Fruit fly (Drosophila melanogaster) whole organism, embryonic: Measurements from ENCODE around the gene run.

ENCODE experiments used
- Ada2b ChIP-seq: fragments of 200-800 bp; sonication (Bioruptor generic); IDR thresholded peaks from 2 replicates; pipeline ENCODE4 v1.3.6; 2022; ENCODE audit warnings: missing biosample characterization, missing genetic modification characterization
- CG10959 ChIP-seq: fragments of 200-800 bp; sonication (Bioruptor generic); IDR thresholded peaks from 2 replicates; pipeline ENCODE4 v1.3.6; 2022; ENCODE audit warnings: missing biosample characterization, missing genetic modification characterization
- CG11696 ChIP-seq: fragments of 200-800 bp; sonication (Bioruptor generic); IDR thresholded peaks from 2 replicates; pipeline ENCODE4 v1.3.6; 2022; ENCODE audit warnings: missing biosample characterization, missing genetic modification characterization
- CG1233 ChIP-seq: fragments of 200-800 bp; sonication (Bioruptor generic); optimal IDR thresholded peaks from 4 replicates; lab custom pipeline; 2018; ENCODE audit warnings: missing biosample characterization, mild to moderate bottlenecking, missing genetic modification characterization
- CG13775 ChIP-seq: fragments of 200-800 bp; sonication (Bioruptor generic); optimal IDR thresholded peaks from 3 replicates; lab custom pipeline; 2017; ENCODE audit warnings: missing biosample characterization, mild to moderate bottlenecking, missing genetic modification characterization
- CG17186 ChIP-seq: fragments of 200-800 bp; sonication (Bioruptor generic); optimal IDR thresholded peaks from 3 replicates; lab custom pipeline; 2017; ENCODE audit warnings: missing biosample characterization, missing genetic modification reagents, missing genetic modification characterization
- CG17568 ChIP-seq: fragments of 200-800 bp; sonication (Bioruptor generic); optimal IDR thresholded peaks from 2 replicates; lab custom pipeline; 2018; ENCODE audit warnings: missing biosample characterization, mild to moderate bottlenecking, missing genetic modification characterization, moderate library complexity
- CG2116 ChIP-seq: fragments of 200-800 bp; sonication (Bioruptor generic); optimal IDR thresholded peaks from 3 replicates; lab custom pipeline; 2018; ENCODE audit warnings: missing biosample characterization, mild to moderate bottlenecking, missing genetic modification characterization
- CG2120 ChIP-seq: fragments of 200-800 bp; sonication (Bioruptor generic); optimal IDR thresholded peaks from 3 replicates; lab custom pipeline; 2016; ENCODE audit warnings: missing biosample characterization, missing genetic modification characterization
- CG30020 ChIP-seq: fragments of 200-800 bp; optimal IDR thresholded peaks from 2 replicates; lab custom pipeline; 2019; ENCODE audit warnings: missing biosample characterization, mild to moderate bottlenecking, missing genetic modification characterization, moderate library complexity
- CG3163 ChIP-seq: fragments of 200-800 bp; sonication (Bioruptor generic); optimal IDR thresholded peaks from 3 replicates; lab custom pipeline; 2016; ENCODE audit warnings: missing biosample characterization, missing genetic modification characterization
- CG33557 ChIP-seq: fragments of 200-800 bp; sonication (Bioruptor generic); optimal IDR thresholded peaks from 2 replicates; lab custom pipeline; 2019; ENCODE audit warnings: missing biosample characterization, mild to moderate bottlenecking, missing genetic modification characterization, moderate library complexity
- CG3995 ChIP-seq: fragments of 200-800 bp; sonication (Bioruptor generic); optimal IDR thresholded peaks from 3 replicates; lab custom pipeline; 2016; ENCODE audit warnings: missing biosample characterization, missing genetic modification characterization
- CG6175 ChIP-seq: fragments of 200-800 bp; sonication (Bioruptor generic); IDR thresholded peaks from 3 replicates; pipeline ENCODE4 v1.3.6; 2022; ENCODE audit warnings: missing biosample characterization, missing genetic modification characterization
- CG6272 ChIP-seq: fragments of 200-800 bp; sonication (Bioruptor generic); IDR thresholded peaks from 2 replicates; pipeline ENCODE4 v1.3.6; 2022; ENCODE audit warnings: missing biosample characterization, missing genetic modification characterization
- CG7786 ChIP-seq: fragments of 200-800 bp; sonication (Bioruptor generic); optimal IDR thresholded peaks from 2 replicates; lab custom pipeline; 2016; ENCODE audit warnings: missing biosample characterization, missing genetic modification characterization
- CG7928 ChIP-seq: fragments of 200-800 bp; sonication (Bioruptor generic); optimal IDR thresholded peaks from 2 replicates; lab custom pipeline; 2017; ENCODE audit warnings: missing biosample characterization, mild to moderate bottlenecking, missing genetic modification characterization
- CG8290 ChIP-seq, 3 experiments: fragments of 200-800 bp; sonication (Bioruptor generic); optimal IDR thresholded peaks; 2 replicates each; lab custom pipeline; 2016 to 2019; ENCODE audit warnings: missing biosample characterization in 3 of 3, missing genetic modification characterization in 3 of 3, mild to moderate bottlenecking in 2 of 3, moderate library complexity in 1 of 3
- CG8944 ChIP-seq: fragments of 200-800 bp; sonication (Bioruptor generic); optimal IDR thresholded peaks from 3 replicates; lab custom pipeline; 2016; ENCODE audit warnings: missing biosample characterization, missing genetic modification characterization
- CG9876 ChIP-seq: fragments of 200-800 bp; sonication (Bioruptor generic); optimal IDR thresholded peaks from 2 replicates; lab custom pipeline; 2016; ENCODE audit warnings: missing biosample characterization, missing genetic modification characterization
- D ChIP-seq, 2 experiments: fragments of 200-800 bp in 1 of 2; fragments of >200 bp in 1 of 2; sonication (Bioruptor generic) in 1 of 2; optimal IDR thresholded peaks; 2 replicates in 1 of 2; 3 replicates in 1 of 2; lab custom pipeline; 2017; ENCODE audit warnings: mild to moderate bottlenecking in 1 of 2, missing biosample characterization in 1 of 2, missing genetic modification characterization in 1 of 2, missing genetic modification reagents in 1 of 2
- Dll ChIP-seq: fragments of 200-800 bp; sonication (Bioruptor generic); IDR thresholded peaks from 4 replicates; pipeline ENCODE4 v1.3.6; 2022; ENCODE audit warnings: missing biosample characterization, missing genetic modification characterization; ENCODE audit not compliant: partially characterized antibody
- ERR ChIP-seq: fragments of 200-800 bp; sonication (Bioruptor generic); optimal IDR thresholded peaks from 2 replicates; lab custom pipeline; 2016; ENCODE audit warnings: missing biosample characterization, missing genetic modification characterization
- Gsc ChIP-seq: fragments of 200-800 bp; sonication (Bioruptor generic); IDR thresholded peaks from 2 replicates; pipeline ENCODE4 v1.3.6; 2022; ENCODE audit warnings: missing biosample characterization, missing genetic modification characterization
- NC2α ChIP-seq: fragments of 200-800 bp; sonication (Bioruptor generic); optimal IDR thresholded peaks from 2 replicates; lab custom pipeline; 2016; ENCODE audit warnings: missing biosample characterization, missing genetic modification characterization
- Sry-δ ChIP-seq: fragments of 200-800 bp; sonication (Bioruptor generic); optimal IDR thresholded peaks from 2 replicates; lab custom pipeline; 2016; ENCODE audit warnings: missing biosample characterization, missing genetic modification characterization
- Stat92E ChIP-seq, 3 experiments: fragments of >200 bp in 2 of 3; fragments of 200-800 bp in 1 of 3; sonication (Bioruptor generic) in 1 of 3; optimal IDR thresholded peaks; 2 replicates each; lab custom pipeline; 2017 to 2019; ENCODE audit warnings: missing biosample characterization in 3 of 3, missing genetic modification characterization in 3 of 3, mild to moderate bottlenecking in 1 of 3, moderate library complexity in 1 of 3
- TFAM ChIP-seq: fragments of 200-800 bp; sonication (Bioruptor generic); optimal IDR thresholded peaks from 2 replicates; lab custom pipeline; 2017; ENCODE audit warnings: missing biosample characterization, missing genetic modification characterization, inconsistent platforms
- Tbp ChIP-seq: fragments of >200 bp; optimal IDR thresholded peaks from 2 replicates; lab custom pipeline; 2018; ENCODE audit warnings: missing biosample characterization, missing genetic modification characterization
- bcd ChIP-seq: fragments of 200-800 bp; sonication (Bioruptor generic); optimal IDR thresholded peaks from 2 replicates; lab custom pipeline; 2017; ENCODE audit warnings: missing biosample characterization, mild to moderate bottlenecking, missing genetic modification characterization
- bsh ChIP-seq, 2 experiments: fragments of 200-800 bp; sonication (Bioruptor generic); optimal IDR thresholded peaks; 2 replicates each; lab custom pipeline; 2017 to 2018; ENCODE audit warnings: mild to moderate bottlenecking in 2 of 2, missing biosample characterization in 2 of 2, missing genetic modification characterization in 2 of 2, moderate library complexity in 1 of 2
- btn ChIP-seq: fragments of 200-800 bp; sonication (Bioruptor generic); optimal IDR thresholded peaks from 2 replicates; lab custom pipeline; 2016; ENCODE audit warnings: missing biosample characterization, missing genetic modification characterization
- cato ChIP-seq: fragments of 200-800 bp; sonication (Bioruptor generic); optimal IDR thresholded peaks from 2 replicates; lab custom pipeline; 2016; ENCODE audit warnings: missing biosample characterization, missing genetic modification characterization, borderline replicate concordance
- corto ChIP-seq: fragments of 200-800 bp; sonication (Bioruptor generic); optimal IDR thresholded peaks from 2 replicates; lab custom pipeline; 2016; ENCODE audit warnings: missing biosample characterization, mild to moderate bottlenecking, missing genetic modification characterization, moderate library complexity
- da ChIP-seq: fragments of 200-800 bp; sonication (Bioruptor generic); optimal IDR thresholded peaks from 2 replicates; lab custom pipeline; 2016; ENCODE audit warnings: missing biosample characterization, missing genetic modification characterization
- en ChIP-seq: fragments of 200-800 bp; sonication (Bioruptor generic); optimal IDR thresholded peaks from 2 replicates; lab custom pipeline; 2016; ENCODE audit warnings: missing biosample characterization, missing genetic modification characterization
- gt ChIP-seq: fragments of 200-800 bp; sonication (Bioruptor generic); IDR thresholded peaks from 2 replicates; pipeline ENCODE4 v1.3.6; 2022; ENCODE audit warnings: missing biosample characterization, missing genetic modification characterization
- mam ChIP-seq: fragments of 200-800 bp; sonication (Bioruptor generic); optimal IDR thresholded peaks from 3 replicates; lab custom pipeline; 2016; ENCODE audit warnings: missing biosample characterization, missing genetic modification characterization
- nmo ChIP-seq: fragments of 200-800 bp; sonication (Bioruptor generic); optimal IDR thresholded peaks from 2 replicates; lab custom pipeline; 2018; ENCODE audit warnings: missing biosample characterization, mild to moderate bottlenecking, missing genetic modification characterization, moderate library complexity
- pan ChIP-seq, 4 experiments: fragments of >200 bp in 3 of 4; fragments of 200-800 bp in 1 of 4; sonication (Bioruptor generic) in 1 of 4; optimal IDR thresholded peaks in 3 of 4; IDR thresholded peaks in 1 of 4; 2 replicates each; pipeline versions ENCODE4 v1.3.6 to Lab custom; 2017 to 2022; ENCODE audit warnings: missing biosample characterization in 2 of 4, missing genetic modification characterization in 2 of 4, mixed read lengths in 1 of 4
- pho ChIP-seq: fragments of 200-800 bp; sonication (Bioruptor generic); optimal IDR thresholded peaks from 2 replicates; lab custom pipeline; 2016; ENCODE audit warnings: missing biosample characterization, missing genetic modification characterization
- sens ChIP-seq: fragments of 200-800 bp; sonication (Bioruptor generic); peaks from one replicate; lab custom pipeline; 2016; ENCODE audit warnings: missing biosample characterization, missing genetic modification characterization
- slp2 ChIP-seq: fragments of 200-800 bp; sonication (Bioruptor generic); optimal IDR thresholded peaks from 2 replicates; lab custom pipeline; 2016; ENCODE audit warnings: missing biosample characterization, missing genetic modification characterization
- stwl ChIP-seq: fragments of 200-800 bp; sonication (Bioruptor generic); optimal IDR thresholded peaks from 3 replicates; lab custom pipeline; 2018; ENCODE audit warnings: missing biosample characterization, mild to moderate bottlenecking, missing genetic modification characterization, moderate library complexity
- tap ChIP-seq: fragments of 200-800 bp; optimal IDR thresholded peaks from 3 replicates; lab custom pipeline; 2019; ENCODE audit warnings: missing biosample characterization, mild to moderate bottlenecking, missing genetic modification characterization, moderate library complexity
- tin ChIP-seq: fragments of 200-800 bp; sonication (Bioruptor generic); optimal IDR thresholded peaks from 3 replicates; lab custom pipeline; 2016; ENCODE audit warnings: missing biosample characterization, missing genetic modification characterization
- unc-4 ChIP-seq: fragments of 200-800 bp; sonication (Bioruptor generic); IDR thresholded peaks from 2 replicates; pipeline ENCODE4 v1.3.6; 2022; ENCODE audit warnings: missing biosample characterization, missing genetic modification characterization; ENCODE audit not compliant: partially characterized antibody
- wdn ChIP-seq: fragments of 200-800 bp; sonication (Bioruptor generic); IDR thresholded peaks from 2 replicates; pipeline ENCODE4 v1.3.6; 2022; ENCODE audit warnings: missing biosample characterization, missing genetic modification characterization
- zen ChIP-seq: fragments of 200-800 bp; sonication (Bioruptor generic); optimal IDR thresholded peaks from 3 replicates; lab custom pipeline; 2018; ENCODE audit warnings: missing biosample characterization, mild to moderate bottlenecking, missing genetic modification characterization, moderate library complexity

Gene run

DNA sequence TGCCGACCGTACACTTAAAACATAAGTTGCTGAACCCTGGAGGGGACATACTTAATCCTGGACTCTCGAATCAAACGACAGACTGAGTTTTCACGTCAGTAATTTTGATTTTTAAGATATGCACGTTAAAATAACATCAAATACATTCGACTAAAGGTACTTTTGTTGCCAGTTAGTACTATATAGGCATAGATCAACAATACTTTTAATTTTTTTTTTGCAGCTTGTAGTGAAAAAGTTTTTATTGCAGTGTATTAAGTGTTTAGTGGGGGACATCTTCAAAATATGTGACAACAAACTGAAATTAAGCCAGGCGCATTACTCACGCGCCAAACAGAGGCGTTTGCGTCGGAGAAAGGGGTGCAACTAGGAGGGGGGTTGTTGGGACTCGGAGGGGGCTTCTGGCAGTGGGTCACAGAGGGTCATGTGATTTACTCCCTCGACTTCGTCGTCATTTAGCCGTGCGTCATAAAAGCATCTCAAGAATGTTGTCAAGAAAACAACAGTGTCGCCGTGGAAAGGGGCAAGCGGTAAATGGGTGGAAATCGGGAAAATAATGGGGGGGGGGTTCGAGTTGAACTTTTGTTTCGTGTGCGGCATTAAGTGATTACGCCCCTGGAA is 31.4 kb downstream of the run start (continued):
- no peak for TF ChIP-seq NC2α (GFP tag; lab: Kevin White, UChicago)
- no peak for TF ChIP-seq CG6175 (GFP tag; lab: Robert Waterston, UW)
- TF ChIP-seq gt = no peak
- no peak for TF ChIP-seq pho (GFP tag; lab: Kevin White, UChicago)
- TF ChIP-seq zen (tag; lab: Kevin White, UChicago) = no peak
- TF ChIP-seq CG17568 (GFP tag; lab: Kevin White, UChicago) = no peak
- TF ChIP-seq CG33557 = no peak
- TF ChIP-seq Gsc (GFP tag; lab: Robert Waterston, UW) = no peak
- TF ChIP-seq CG3163 = no peak
- no peak for TF ChIP-seq CG17186 (GFP tag; lab: Kevin White, UChicago)
- TF ChIP-seq CG2120 = no peak
- no peak for TF ChIP-seq CG9876 (GFP tag; lab: Kevin White, UChicago)
- no peak for TF ChIP-seq mam (GFP tag; lab: Kevin White, UChicago)
- TF ChIP-seq CG3995 (GFP tag; lab: Kevin White, UChicago) = no peak
- no peak for TF ChIP-seq tap (tag; lab: Kevin White, UChicago)
- no peak for TF ChIP-seq CG11696 (GFP tag; lab: Robert Waterston, UW)
- TF ChIP-seq CG6272 = no peak
- no peak for TF ChIP-seq pan (optimal IDR thresholded peaks at IDR 0.05; lab: Kevin White, UChicago)
- TF ChIP-seq pan (GFP tag; optimal IDR thresholded peaks at IDR 0.05 in 1 of 2, IDR thresholded peaks at IDR 0.05 in 1 of 2) = no peak
- TF ChIP-seq CG7928 (GFP tag; lab: Kevin White, UChicago) = no peak
- TF ChIP-seq stwl (tag; lab: Kevin White, UChicago) = no peak
- no peak for TF ChIP-seq unc-4 (GFP tag; lab: Robert Waterston, UW)
- TF ChIP-seq Stat92E (GFP tag; optimal IDR thresholded peaks at IDR 0.05; lab: Kevin White, UChicago) = no peak
- no peak for TF ChIP-seq slp2 (GFP tag; lab: Kevin White, UChicago)
- TF ChIP-seq CG1233 = no peak
- no peak for TF ChIP-seq en (GFP tag; lab: Kevin White, UChicago)
- TF ChIP-seq TFAM (GFP tag; lab: Kevin White, UChicago) = no peak
- TF ChIP-seq Dll (GFP tag; lab: Robert Waterston, UW) = no peak
- no peak for TF ChIP-seq CG8944 (GFP tag; lab: Kevin White, UChicago)
- TF ChIP-seq Sry-δ (GFP tag; lab: Kevin White, UChicago) = no peak
- peak; percentile 7 for TF ChIP-seq CG13775
- TF ChIP-seq D (optimal IDR thresholded peaks at IDR 0.05; lab: Kevin White, UChicago) = no peak
- TF ChIP-seq D (GFP tag; optimal IDR thresholded peaks at IDR 0.05; lab: Kevin White, UChicago) = no peak
- no peak for TF ChIP-seq da
- no peak for TF ChIP-seq nmo (GFP tag; lab: Kevin White, UChicago)
- TF ChIP-seq cato (GFP tag; lab: Kevin White, UChicago) = no peak
- TF ChIP-seq CG2116 = no peak
- peak; percentile 11 for TF ChIP-seq tin (GFP tag; lab: Kevin White, UChicago)
- no peak for TF ChIP-seq CG8290 (GFP tag; optimal IDR thresholded peaks at IDR 0.05; lab: Kevin White, UChicago)
- no peak for TF ChIP-seq CG8290 (tag; optimal IDR thresholded peaks at IDR 0.05; lab: Kevin White, UChicago)
- no peak for TF ChIP-seq Tbp (GFP tag; lab: Kevin White, UChicago)
- TF ChIP-seq btn = no peak
- TF ChIP-seq wdn (GFP tag; lab: Robert Waterston, UW) = no peak
- no peak for TF ChIP-seq ERR (GFP tag; lab: Kevin White, UChicago)
- TF ChIP-seq bsh (GFP tag; optimal IDR thresholded peaks at IDR 0.05; lab: Kevin White, UChicago) = peak in 1 of 2 experiments; percentile 15
- no peak for TF ChIP-seq Ada2b (GFP tag; lab: Robert Waterston, UW)
- TF ChIP-seq CG7786 (GFP tag; lab: Kevin White, UChicago) = no peak
- no peak for TF ChIP-seq CG30020
- no peak for TF ChIP-seq corto (GFP tag; lab: Kevin White, UChicago)
- peak; percentile 67 for TF ChIP-seq sens (GFP tag; lab: Kevin White, UChicago)
- TF ChIP-seq CG10959 (GFP tag; lab: Robert Waterston, UW) = no peak
- peak; percentile 2 for TF ChIP-seq bcd (GFP tag; lab: Kevin White, UChicago)
